Fruit fly (Drosophila melanogaster) whole organism, embryonic: ENCODE data around the gene Pak.

Experiments used
- Adf1 ChIP-seq: fragments of 200-800 bp; sonication (Bioruptor generic); IDR thresholded peaks from 2 replicates; pipeline ENCODE4 v1.3.6; 2022; ENCODE audit warnings: missing biosample characterization, missing genetic modification characterization
- Asciz ChIP-seq: fragments of 200-800 bp; sonication (Bioruptor generic); optimal IDR thresholded peaks from 2 replicates; lab custom pipeline; 2017; ENCODE audit warnings: missing biosample characterization, mild to moderate bottlenecking, missing genetic modification characterization, missing genetic modification reagents
- CG10543 ChIP-seq: fragments of 200-800 bp; sonication (Bioruptor generic); optimal IDR thresholded peaks from 3 replicates; lab custom pipeline; 2017; ENCODE audit warnings: missing biosample characterization, mild to moderate bottlenecking, missing genetic modification characterization, moderate library complexity
- CG11085 ChIP-seq: fragments of 200-800 bp; sonication (Bioruptor generic); IDR thresholded peaks from 2 replicates; pipeline ENCODE4 v1.3.6; 2022; ENCODE audit warnings: missing biosample characterization, missing genetic modification characterization
- CG11247 ChIP-seq: fragments of 200-800 bp; sonication (Bioruptor generic); IDR thresholded peaks from 2 replicates; pipeline ENCODE4 v1.3.6; 2022; ENCODE audit warnings: missing biosample characterization, missing genetic modification characterization
- CG12155 ChIP-seq: fragments of 200-800 bp; sonication (Bioruptor generic); optimal IDR thresholded peaks from 3 replicates; lab custom pipeline; 2016; ENCODE audit warnings: missing biosample characterization, missing genetic modification characterization
- CG15479 ChIP-seq: fragments of 200-800 bp; sonication (Bioruptor generic); optimal IDR thresholded peaks from 3 replicates; lab custom pipeline; 2019; ENCODE audit warnings: missing biosample characterization, mild to moderate bottlenecking, missing genetic modification characterization, moderate library complexity
- CG15514 ChIP-seq: fragments of 200-800 bp; sonication (Bioruptor generic); optimal IDR thresholded peaks from 3 replicates; lab custom pipeline; 2017; ENCODE audit warnings: missing biosample characterization, missing genetic modification characterization, mild to moderate bottlenecking, moderate library complexity, missing genetic modification reagents
- CG15601 ChIP-seq: fragments of 200-800 bp; sonication (Bioruptor generic); optimal IDR thresholded peaks from 3 replicates; lab custom pipeline; 2019; ENCODE audit warnings: missing biosample characterization, mild to moderate bottlenecking, missing genetic modification characterization, moderate library complexity
- CG17568 ChIP-seq: fragments of 200-800 bp; sonication (Bioruptor generic); optimal IDR thresholded peaks from 2 replicates; lab custom pipeline; 2018; ENCODE audit warnings: missing biosample characterization, mild to moderate bottlenecking, missing genetic modification characterization, moderate library complexity
- CG18764 ChIP-seq: fragments of 200-800 bp; sonication (Bioruptor generic); optimal IDR thresholded peaks from 3 replicates; lab custom pipeline; 2016; ENCODE audit warnings: missing biosample characterization, missing genetic modification characterization
- CG3163 ChIP-seq: fragments of 200-800 bp; sonication (Bioruptor generic); optimal IDR thresholded peaks from 3 replicates; lab custom pipeline; 2016; ENCODE audit warnings: missing biosample characterization, missing genetic modification characterization
- CG32532 ChIP-seq: fragments of 200-800 bp; sonication (Bioruptor generic); IDR thresholded peaks from 2 replicates; pipeline ENCODE4 v1.3.6; 2022; ENCODE audit warnings: missing biosample characterization, missing genetic modification characterization
- CG34376 ChIP-seq: fragments of 200-800 bp; sonication (Bioruptor generic); optimal IDR thresholded peaks from 2 replicates; lab custom pipeline; 2018; ENCODE audit warnings: missing biosample characterization, mild to moderate bottlenecking, missing genetic modification characterization
- CG4360 ChIP-seq: fragments of 200-800 bp; sonication (Bioruptor generic); IDR thresholded peaks from 2 replicates; pipeline ENCODE4 v1.3.6; 2022; ENCODE audit warnings: missing biosample characterization, missing genetic modification characterization
- CG8478 ChIP-seq: fragments of >200 bp; optimal IDR thresholded peaks from 2 replicates; lab custom pipeline; 2018
- Dp ChIP-seq: fragments of 200-800 bp; sonication (Bioruptor generic); optimal IDR thresholded peaks from 2 replicates; lab custom pipeline; 2018; ENCODE audit warnings: missing biosample characterization, mild to moderate bottlenecking, missing genetic modification characterization, moderate library complexity
- Ets97D ChIP-seq: fragments of 200-800 bp; sonication (Bioruptor generic); optimal IDR thresholded peaks from 3 replicates; lab custom pipeline; 2016; ENCODE audit warnings: missing biosample characterization, missing genetic modification characterization
- Fer1 ChIP-seq: fragments of 200-800 bp; sonication (Bioruptor generic); optimal IDR thresholded peaks from 2 replicates; lab custom pipeline; 2017; ENCODE audit warnings: missing biosample characterization, mild to moderate bottlenecking, missing genetic modification characterization
- Fer3 ChIP-seq: fragments of 200-800 bp; sonication (Bioruptor generic); optimal IDR thresholded peaks from 2 replicates; lab custom pipeline; 2018; ENCODE audit warnings: missing biosample characterization, mild to moderate bottlenecking, missing genetic modification characterization, moderate library complexity
- Jarid2 ChIP-seq: fragments of 200-800 bp; sonication (Bioruptor generic); optimal IDR thresholded peaks from 3 replicates; lab custom pipeline; 2017; ENCODE audit warnings: mild to moderate bottlenecking, missing biosample characterization, missing genetic modification reagents, missing genetic modification characterization
- Lim3 ChIP-seq: fragments of 200-800 bp; sonication (Bioruptor generic); IDR thresholded peaks from 2 replicates; pipeline ENCODE4 v1.3.6; 2022; ENCODE audit warnings: missing biosample characterization, missing genetic modification characterization
- Mad ChIP-seq: fragments of 200-800 bp; sonication (Bioruptor generic); optimal IDR thresholded peaks from 2 replicates; lab custom pipeline; 2016; ENCODE audit warnings: missing biosample characterization, missing genetic modification characterization
- Oli ChIP-seq: fragments of 200-800 bp; sonication (Bioruptor generic); optimal IDR thresholded peaks from 2 replicates; lab custom pipeline; 2018; ENCODE audit warnings: missing biosample characterization, mild to moderate bottlenecking, missing genetic modification characterization, moderate library complexity
- Opbp ChIP-seq: fragments of 200-800 bp; sonication (Bioruptor generic); IDR thresholded peaks from 3 replicates; pipeline ENCODE4 v1.3.6; 2022; ENCODE audit warnings: missing biosample characterization, missing genetic modification characterization; ENCODE audit not compliant: partially characterized antibody
- Rfx ChIP-seq: fragments of 200-800 bp; sonication (Bioruptor generic); IDR thresholded peaks from 2 replicates; pipeline ENCODE4 v1.3.6; 2022; ENCODE audit warnings: missing biosample characterization, missing genetic modification characterization
- Xrp1 ChIP-seq: fragments of 200-800 bp; sonication (Bioruptor generic); IDR thresholded peaks from 2 replicates; pipeline ENCODE4 v1.3.6; 2022; ENCODE audit warnings: missing biosample characterization, missing genetic modification characterization
- ara ChIP-seq: fragments of 200-800 bp; sonication (Bioruptor generic); IDR thresholded peaks from 2 replicates; pipeline ENCODE4 v1.3.6; 2022; ENCODE audit warnings: missing biosample characterization, missing genetic modification characterization
- bbx ChIP-seq: fragments of 200-800 bp; sonication (Bioruptor generic); IDR thresholded peaks from 2 replicates; pipeline ENCODE4 v1.3.6; 2022; ENCODE audit warnings: missing biosample characterization, missing genetic modification characterization; ENCODE audit not compliant: partially characterized antibody
- cg ChIP-seq: fragments of 200-800 bp; sonication (Bioruptor generic); optimal IDR thresholded peaks from 3 replicates; lab custom pipeline; 2019; ENCODE audit warnings: missing biosample characterization, mild to moderate bottlenecking, missing genetic modification characterization, moderate library complexity
- chinmo ChIP-seq: fragments of 200-800 bp; sonication (Bioruptor generic); IDR thresholded peaks from 4 replicates; pipeline ENCODE4 v1.3.6; 2022; ENCODE audit warnings: missing biosample characterization, missing genetic modification characterization; ENCODE audit not compliant: partially characterized antibody
- croc ChIP-seq: fragments of 200-800 bp; sonication (Bioruptor generic); conservative IDR thresholded peaks from 3 replicates; pipeline ENCODE4 v1.3.6; 2022; ENCODE audit warnings: missing biosample characterization, missing genetic modification characterization
- crol ChIP-seq: fragments of 200-800 bp; sonication (Bioruptor generic); IDR thresholded peaks from 2 replicates; pipeline ENCODE4 v1.3.6; 2022; ENCODE audit warnings: missing biosample characterization, missing genetic modification characterization
- crp ChIP-seq, 2 experiments: fragments of 200-800 bp; sonication (Bioruptor generic); optimal IDR thresholded peaks; 2 replicates in 1 of 2; 3 replicates in 1 of 2; lab custom pipeline; 2017; ENCODE audit warnings: missing biosample characterization in 2 of 2, missing genetic modification characterization in 2 of 2, mild to moderate bottlenecking in 1 of 2, moderate library complexity in 1 of 2
- dimm ChIP-seq: fragments of 200-800 bp; sonication (Bioruptor generic); IDR thresholded peaks from 2 replicates; pipeline ENCODE4 v1.3.6; 2022; ENCODE audit warnings: missing biosample characterization, missing genetic modification characterization
- ewg ChIP-seq: fragments of 200-800 bp; sonication (Bioruptor generic); optimal IDR thresholded peaks from 3 replicates; lab custom pipeline; 2017; ENCODE audit warnings: mild to moderate bottlenecking, missing biosample characterization, missing genetic modification reagents, missing genetic modification characterization
- ftz-f1 ChIP-seq: fragments of 200-800 bp; sonication (Bioruptor generic); optimal IDR thresholded peaks from 2 replicates; lab custom pipeline; 2016; ENCODE audit warnings: missing biosample characterization, missing genetic modification characterization
- gcm ChIP-seq: fragments of 200-800 bp; sonication (Bioruptor generic); optimal IDR thresholded peaks from 2 replicates; lab custom pipeline; 2019; ENCODE audit warnings: missing biosample characterization, mild to moderate bottlenecking, missing genetic modification characterization, moderate library complexity
- gfzf ChIP-seq: fragments of 200-800 bp; sonication (Bioruptor generic); optimal IDR thresholded peaks from 2 replicates; lab custom pipeline; 2016; ENCODE audit warnings: missing biosample characterization, mild to moderate bottlenecking, missing genetic modification characterization, moderate library complexity
- hb ChIP-seq: fragments of 200-800 bp; sonication (Bioruptor generic); IDR thresholded peaks from 3 replicates; pipeline ENCODE4 v1.3.6; 2022; ENCODE audit warnings: missing biosample characterization, missing genetic modification characterization; ENCODE audit not compliant: partially characterized antibody
- mirr ChIP-seq: fragments of 200-800 bp; sonication (Bioruptor generic); optimal IDR thresholded peaks from 3 replicates; lab custom pipeline; 2018; ENCODE audit warnings: missing biosample characterization, mild to moderate bottlenecking, missing genetic modification characterization
- nerfin-1 ChIP-seq: fragments of 200-800 bp; sonication (Bioruptor generic); optimal IDR thresholded peaks from 3 replicates; lab custom pipeline; 2019; ENCODE audit warnings: missing biosample characterization, mild to moderate bottlenecking, missing genetic modification characterization, moderate library complexity
- sim ChIP-seq: fragments of 200-800 bp; sonication (Bioruptor generic); IDR thresholded peaks from 2 replicates; pipeline ENCODE4 v1.3.6; 2022; ENCODE audit warnings: missing biosample characterization, missing genetic modification characterization
- sna ChIP-seq: fragments of 200-800 bp; sonication (Bioruptor generic); IDR thresholded peaks from 2 replicates; pipeline ENCODE4 v1.3.6; 2022; ENCODE audit warnings: missing biosample characterization, missing genetic modification characterization; ENCODE audit not compliant: partially characterized antibody
- sr ChIP-seq: fragments of 200-800 bp; sonication (Bioruptor generic); IDR thresholded peaks from 3 replicates; pipeline ENCODE4 v1.3.6; 2022; ENCODE audit warnings: missing biosample characterization, missing genetic modification characterization
- sug ChIP-seq: fragments of 200-800 bp; optimal IDR thresholded peaks from 2 replicates; lab custom pipeline; 2019; ENCODE audit warnings: missing biosample characterization, mild to moderate bottlenecking, missing genetic modification characterization, moderate library complexity
- tgo ChIP-seq: fragments of 200-800 bp; sonication (Bioruptor generic); IDR thresholded peaks from 3 replicates; pipeline ENCODE4 v1.3.6; 2022; ENCODE audit warnings: missing biosample characterization, missing genetic modification characterization
- trem ChIP-seq: fragments of 200-800 bp; optimal IDR thresholded peaks from 3 replicates; lab custom pipeline; 2019; ENCODE audit warnings: missing biosample characterization, mild to moderate bottlenecking, missing genetic modification characterization, moderate library complexity

The Pak gene

DNA sequence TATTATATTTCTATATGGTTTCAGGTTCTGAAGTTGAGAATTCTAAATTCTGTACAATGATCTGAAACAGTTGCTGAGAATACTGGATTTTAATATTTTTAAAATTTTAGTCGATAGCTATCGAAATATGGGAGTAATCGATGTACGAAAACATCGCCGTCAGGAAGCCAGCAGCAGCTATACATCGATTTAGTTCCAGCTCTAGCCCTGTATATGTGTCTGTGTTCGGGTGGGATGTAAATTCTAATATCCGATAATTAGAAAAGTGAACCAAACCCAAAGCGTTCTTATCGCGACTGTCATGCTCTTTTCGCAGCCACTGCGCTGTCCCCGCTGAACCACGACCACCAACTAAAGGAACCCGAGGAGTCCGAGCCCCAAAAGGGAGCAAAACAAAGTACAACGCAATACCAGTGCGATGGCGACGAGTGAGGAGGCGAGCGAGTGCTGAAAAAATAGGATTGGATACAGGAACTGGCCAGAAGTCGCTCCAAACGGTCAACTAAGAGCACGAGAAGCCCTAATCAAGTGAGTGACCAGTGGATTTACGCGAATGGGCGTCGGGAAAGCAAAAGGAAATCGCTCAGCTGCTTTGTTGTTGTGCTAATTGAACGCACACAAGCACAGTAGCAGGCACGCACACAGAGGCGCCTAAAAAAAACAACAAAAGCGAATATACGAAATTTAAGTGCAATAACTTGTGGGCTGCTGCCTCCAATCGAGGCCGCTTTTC, 32.2 kb downstream of the Pak start, which contains the start of gene gzl (continued):
- TF ChIP-seq gfzf (GFP tag; lab: Kevin White, UChicago) (peak; percentile 31), dimm (GFP tag; lab: Robert Waterston, UW) (no peak), CG10543 (GFP tag; lab: Kevin White, UChicago) (peak; percentile 21), CG4360 (GFP tag; lab: Robert Waterston, UW) (peak; percentile 42; the same call in 1 of the 2 replicates), sna (peak; percentile 95), Xrp1 (peak; percentile 19; the same call in 1 of the 2 replicates), Rfx (GFP tag; lab: Robert Waterston, UW) (peak; percentile 49), ewg (GFP tag; lab: Kevin White, UChicago) (no peak), CG15514 (no peak), CG12155 (GFP tag; lab: Kevin White, UChicago) (peak; percentile 55), CG32532 (0 out of 2 replicates have a peak, but pooled peaks have one; percentile 16), CG34376 (GFP tag; lab: Kevin White, UChicago) (peak; percentile 10), Dp (GFP tag; lab: Kevin White, UChicago) (peak; percentile 64), CG17568 (GFP tag; lab: Kevin White, UChicago) (no peak), Ets97D (peak; percentile 43), CG11085 (GFP tag; lab: Robert Waterston, UW) (no peak)

DNA sequence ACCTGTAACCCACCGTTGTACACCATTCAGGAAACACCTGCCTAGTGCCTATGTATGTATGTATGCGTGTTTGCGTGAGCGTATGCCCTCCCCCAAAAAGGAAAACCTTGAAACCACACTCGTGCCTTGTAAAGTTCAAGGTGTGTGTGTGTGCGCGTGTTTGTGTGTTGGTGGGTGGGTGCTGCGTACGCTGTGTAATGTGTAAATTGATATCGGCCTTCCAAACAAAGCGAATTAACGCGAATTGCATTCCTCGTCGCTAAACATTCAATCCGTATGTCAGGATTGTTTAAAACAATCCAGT, 32.7 kb downstream of the Pak start:
- TF ChIP-seq sr (GFP tag; lab: Robert Waterston, UW) (peak; percentile 47; the same call in 1 of the 3 replicates), Oli (tag; lab: Kevin White, UChicago) (no peak), Opbp (GFP tag; lab: Robert Waterston, UW) (0 out of 3 replicates have a peak, but pooled peaks have one; percentile 41), cg (peak; percentile 86), chinmo (GFP tag; lab: Robert Waterston, UW) (peak; percentile 72; the same call in 1 of the 4 replicates), CG8478 (lab: Kevin White, UChicago) (peak; percentile 48), CG3163 (no peak), tgo (GFP tag; lab: Robert Waterston, UW) (no peak), CG15479 (GFP tag; lab: Kevin White, UChicago) (peak; percentile 11), ftz-f1 (GFP tag; lab: Kevin White, UChicago) (peak; percentile 89), crp (GFP tag; optimal IDR thresholded peaks at IDR 0.05; lab: Kevin White, UChicago) (no peak), mirr (GFP tag; lab: Kevin White, UChicago) (peak; percentile 41), nerfin-1 (tag; lab: Kevin White, UChicago) (peak; percentile 20), Mad (GFP tag; lab: Kevin White, UChicago) (no peak), Adf1 (GFP tag; lab: Robert Waterston, UW) (0 out of 2 replicates have a peak, but pooled peaks have one; percentile 1), Lim3 (GFP tag; lab: Robert Waterston, UW) (no peak), bbx (GFP tag; lab: Robert Waterston, UW) (0 out of 2 replicates have a peak, but pooled peaks have one; percentile 32), sug (tag; lab: Kevin White, UChicago) (peak; percentile 13), Fer3 (no peak), Jarid2 (GFP tag; lab: Kevin White, UChicago) (no peak)
- TF ChIP-seq, all 482 proteins: peak for 12

- TF ChIP-seq ara (no peak), sim (GFP tag; lab: Robert Waterston, UW) (no peak), croc (GFP tag; lab: Robert Waterston, UW) (no peak), CG18764 (GFP tag; lab: Kevin White, UChicago) (no peak), CG11247 (GFP tag; lab: Robert Waterston, UW) (no peak), hb (GFP tag; lab: Robert Waterston, UW) (peak; percentile 83), gcm (GFP tag; lab: Kevin White, UChicago) (no peak), ewg (GFP tag; lab: Kevin White, UChicago) (no peak), trem (tag; lab: Kevin White, UChicago) (no peak), Asciz (GFP tag; lab: Kevin White, UChicago) (no peak), Fer1 (GFP tag; lab: Kevin White, UChicago) (no peak), CG15601 (tag; lab: Kevin White, UChicago) (peak; percentile 13), crol (GFP tag; lab: Robert Waterston, UW) (no peak)
These were observed 37.7 kb downstream of the Pak start for dm6 chr3R:6388414-6388830.
